Fruit fly (Drosophila melanogaster): ENCODE measurements around the gene Cnx99A.

The Cnx99A gene

dm6 chr3R:29279557-29280203, 39.8 kb downstream of the Cnx99A start (continued):
- TF ChIP-seq HmgD (GFP tag; optimal IDR thresholded peaks at IDR 0.05) = no peak
- TF ChIP-seq CG32772 (GFP tag; IDR thresholded peaks at IDR 0.05) = no peak
- no peak for TF ChIP-seq ap (GFP tag; IDR thresholded peaks at IDR 0.05)
- no peak for TF ChIP-seq Mrtf (GFP tag; IDR thresholded peaks at IDR 0.05)
- no peak for TF ChIP-seq mam (GFP tag; optimal IDR thresholded peaks at IDR 0.05)
- TF ChIP-seq D19A (tag; optimal IDR thresholded peaks at IDR 0.05) = peak; percentile 25
- no peak for TF ChIP-seq Nf-YB (GFP tag; optimal IDR thresholded peaks at IDR 0.05)
- no peak for TF ChIP-seq salm (tag; optimal IDR thresholded peaks at IDR 0.05)
- TF ChIP-seq Atf-2 (GFP tag; optimal IDR thresholded peaks at IDR 0.05) = no peak
- no peak for TF ChIP-seq CG30403 (GFP tag; optimal IDR thresholded peaks at IDR 0.05)
- peak; percentile 9 for TF ChIP-seq CG10979 (tag; optimal IDR thresholded peaks at IDR 0.05)
- TF ChIP-seq sens (GFP tag) = no peak
- TF ChIP-seq Blimp-1 (GFP tag; optimal IDR thresholded peaks at IDR 0.05) = peak; percentile 4
- TF ChIP-seq CG7987 (GFP tag; optimal IDR thresholded peaks at IDR 0.05) = no peak
- TF ChIP-seq CG11085 (GFP tag; IDR thresholded peaks at IDR 0.05) = no peak
- TF ChIP-seq al (GFP tag; IDR thresholded peaks at IDR 0.05) = no peak
- TF ChIP-seq schlank (tag; optimal IDR thresholded peaks at IDR 0.05) = no peak
- TF ChIP-seq slp2 (GFP tag; optimal IDR thresholded peaks at IDR 0.05) = no peak
- TF ChIP-seq D19B (GFP tag; optimal IDR thresholded peaks at IDR 0.05) = peak; percentile 20
- no peak for TF ChIP-seq p53 (GFP tag; optimal IDR thresholded peaks at IDR 0.05)
- TF ChIP-seq CG9437 (GFP tag; optimal IDR thresholded peaks at IDR 0.05) = no peak
- no peak for TF ChIP-seq sima (GFP tag; optimal IDR thresholded peaks at IDR 0.05)
- TF ChIP-seq CG10431 (GFP tag; optimal IDR thresholded peaks at IDR 0.05) = no peak
- TF ChIP-seq HLHmδ (GFP tag; optimal IDR thresholded peaks at IDR 0.05) = no peak
- TF ChIP-seq Hmr (GFP tag; optimal IDR thresholded peaks at IDR 0.05) = no peak
- no peak for TF ChIP-seq CG3726 (GFP tag; IDR thresholded peaks at IDR 0.05)
- no peak for TF ChIP-seq CG14667 (GFP tag; IDR thresholded peaks at IDR 0.05)
- no peak for TF ChIP-seq Usf (GFP tag; optimal IDR thresholded peaks at IDR 0.05)
- no peak for TF ChIP-seq Trl (optimal IDR thresholded peaks at IDR 0.05)
- TF ChIP-seq Trl (GFP tag; optimal IDR thresholded peaks at IDR 0.05) = no peak
- TF ChIP-seq NfI (GFP tag; optimal IDR thresholded peaks at IDR 0.05) = no peak
- TF ChIP-seq CG12071 (GFP tag; optimal IDR thresholded peaks at IDR 0.05) = no peak
- TF ChIP-seq cas (GFP tag; IDR thresholded peaks at IDR 0.05) = no peak
- peak; percentile 14 for TF ChIP-seq CG18262 (tag; optimal IDR thresholded peaks at IDR 0.05)
- TF ChIP-seq Hr78 (GFP tag; optimal IDR thresholded peaks at IDR 0.05) = no peak
- TF ChIP-seq CG16863 (GFP tag; optimal IDR thresholded peaks at IDR 0.05) = no peak
- TF ChIP-seq CG18599 (GFP tag; optimal IDR thresholded peaks at IDR 0.05) = no peak
- no peak for TF ChIP-seq ara (GFP tag; IDR thresholded peaks at IDR 0.05)
- TF ChIP-seq tup (GFP tag; optimal IDR thresholded peaks at IDR 0.05) = no peak
- no peak for TF ChIP-seq CG1647 (GFP tag; optimal IDR thresholded peaks at IDR 0.05)
- TF ChIP-seq scrt (GFP tag; optimal IDR thresholded peaks at IDR 0.05) = no peak
- TF ChIP-seq CG17802 (tag; optimal IDR thresholded peaks at IDR 0.05) = no peak
- TF ChIP-seq sisA (GFP tag; IDR thresholded peaks at IDR 0.05) = no peak
- no peak for TF ChIP-seq Antp (GFP tag; optimal IDR thresholded peaks at IDR 0.05)
- TF ChIP-seq Hr39 (optimal IDR thresholded peaks at IDR 0.05) = no peak
- TF ChIP-seq wor (GFP tag; IDR thresholded peaks at IDR 0.05) = no peak
- no peak for TF ChIP-seq Abd-B (GFP tag; optimal IDR thresholded peaks at IDR 0.05)
- TF ChIP-seq toy (GFP tag; IDR thresholded peaks at IDR 0.05) = no peak
- peak; percentile 86 for TF ChIP-seq nom (GFP tag; optimal IDR thresholded peaks at IDR 0.05)
- TF ChIP-seq pnt (GFP tag; optimal IDR thresholded peaks at IDR 0.05) = no peak
- TF ChIP-seq da (GFP tag; optimal IDR thresholded peaks at IDR 0.05) = no peak
- TF ChIP-seq zen (tag; optimal IDR thresholded peaks at IDR 0.05) = no peak
